Fruit fly (Drosophila melanogaster) whole organism, prepupa: ENCODE results near the gene CG43333.

Source experiments
- CG11902 ChIP-seq: fragments of 200-800 bp; sonication (Bioruptor generic); optimal IDR thresholded peaks from 3 replicates; lab custom pipeline; 2016; ENCODE audit warnings: missing biosample characterization, missing genetic modification characterization
- CG16779 ChIP-seq: fragments of 200-800 bp; sonication (Bioruptor generic); optimal IDR thresholded peaks from 3 replicates; lab custom pipeline; 2017; ENCODE audit warnings: missing biosample characterization, mild to moderate bottlenecking, missing genetic modification characterization
- CG6276 ChIP-seq: fragments of 200-800 bp; sonication (Bioruptor generic); optimal IDR thresholded peaks from 2 replicates; lab custom pipeline; 2017; ENCODE audit warnings: missing biosample characterization, mild to moderate bottlenecking, missing genetic modification characterization
- CG6808 ChIP-seq: fragments of 200-800 bp; sonication (Bioruptor generic); optimal IDR thresholded peaks from 3 replicates; lab custom pipeline; 2017; ENCODE audit warnings: missing biosample characterization, missing genetic modification characterization, mild to moderate bottlenecking, moderate library complexity, missing genetic modification reagents
- Lpt ChIP-seq: fragments of 200-800 bp; sonication (Bioruptor generic); optimal IDR thresholded peaks from 3 replicates; lab custom pipeline; 2016; ENCODE audit warnings: missing biosample characterization, missing genetic modification characterization
- OdsH ChIP-seq: fragments of 200-800 bp; sonication (Bioruptor generic); optimal IDR thresholded peaks from 3 replicates; lab custom pipeline; 2016; ENCODE audit warnings: missing biosample characterization, missing genetic modification characterization
- Sox15 ChIP-seq: fragments of 200-800 bp; sonication (Bioruptor generic); optimal IDR thresholded peaks from 3 replicates; lab custom pipeline; 2016; ENCODE audit warnings: missing biosample characterization, missing genetic modification characterization
- eg ChIP-seq: fragments of 200-800 bp; sonication (Bioruptor generic); IDR thresholded peaks from 3 replicates; pipeline ENCODE4 v1.3.6; 2022; ENCODE audit warnings: missing biosample characterization, missing genetic modification characterization
- esn ChIP-seq: fragments of 200-800 bp; sonication (Bioruptor generic); optimal IDR thresholded peaks from 2 replicates; lab custom pipeline; 2016; ENCODE audit warnings: missing biosample characterization, mild to moderate bottlenecking, missing genetic modification characterization, moderate library complexity
- fd59A ChIP-seq: fragments of 200-800 bp; sonication (Bioruptor generic); optimal IDR thresholded peaks from 2 replicates; lab custom pipeline; 2017; ENCODE audit warnings: missing biosample characterization, mild to moderate bottlenecking, missing genetic modification characterization, missing genetic modification reagents

DNA sequence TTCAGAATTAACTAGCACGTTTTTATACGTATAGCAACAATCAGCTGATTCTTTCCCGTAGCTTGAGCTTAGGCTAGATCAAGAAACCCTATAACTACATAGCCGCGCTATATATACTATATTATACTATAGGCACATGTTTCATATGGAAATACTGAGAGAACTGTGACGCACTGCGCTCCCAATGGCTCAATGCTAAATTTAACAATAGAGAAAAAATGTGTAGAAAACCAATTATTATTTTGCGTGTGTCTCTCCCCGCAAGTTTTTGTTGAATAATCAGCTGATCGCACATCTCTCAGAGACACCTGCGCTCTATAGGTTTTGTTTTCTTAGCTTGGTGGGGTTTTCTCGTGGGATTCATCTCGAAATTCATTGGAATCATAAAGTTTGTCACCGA, 49.6 kb upstream of the CG43333 start:
- TF ChIP-seq eg (GFP tag; lab: Robert Waterston, UW) = no peak
- TF ChIP-seq Sox15 = no peak
- no peak for TF ChIP-seq Lpt (GFP tag; lab: Kevin White, UChicago)
- no peak for TF ChIP-seq OdsH (GFP tag; lab: Kevin White, UChicago)
- no peak for TF ChIP-seq esn (GFP tag; lab: Kevin White, UChicago)
- no peak for TF ChIP-seq CG16779 (tag; lab: Kevin White, UChicago)
- no peak for TF ChIP-seq fd59A (GFP tag; lab: Kevin White, UChicago)
- no peak for TF ChIP-seq CG6808 (GFP tag; lab: Kevin White, UChicago)
- no peak for TF ChIP-seq CG11902 (GFP tag; lab: Kevin White, UChicago)
- TF ChIP-seq CG6276 (GFP tag; lab: Kevin White, UChicago) = no peak
